Fruit fly (Drosophila melanogaster): ENCODE results near the gene Drep4.

The Drep4 gene

DNA sequence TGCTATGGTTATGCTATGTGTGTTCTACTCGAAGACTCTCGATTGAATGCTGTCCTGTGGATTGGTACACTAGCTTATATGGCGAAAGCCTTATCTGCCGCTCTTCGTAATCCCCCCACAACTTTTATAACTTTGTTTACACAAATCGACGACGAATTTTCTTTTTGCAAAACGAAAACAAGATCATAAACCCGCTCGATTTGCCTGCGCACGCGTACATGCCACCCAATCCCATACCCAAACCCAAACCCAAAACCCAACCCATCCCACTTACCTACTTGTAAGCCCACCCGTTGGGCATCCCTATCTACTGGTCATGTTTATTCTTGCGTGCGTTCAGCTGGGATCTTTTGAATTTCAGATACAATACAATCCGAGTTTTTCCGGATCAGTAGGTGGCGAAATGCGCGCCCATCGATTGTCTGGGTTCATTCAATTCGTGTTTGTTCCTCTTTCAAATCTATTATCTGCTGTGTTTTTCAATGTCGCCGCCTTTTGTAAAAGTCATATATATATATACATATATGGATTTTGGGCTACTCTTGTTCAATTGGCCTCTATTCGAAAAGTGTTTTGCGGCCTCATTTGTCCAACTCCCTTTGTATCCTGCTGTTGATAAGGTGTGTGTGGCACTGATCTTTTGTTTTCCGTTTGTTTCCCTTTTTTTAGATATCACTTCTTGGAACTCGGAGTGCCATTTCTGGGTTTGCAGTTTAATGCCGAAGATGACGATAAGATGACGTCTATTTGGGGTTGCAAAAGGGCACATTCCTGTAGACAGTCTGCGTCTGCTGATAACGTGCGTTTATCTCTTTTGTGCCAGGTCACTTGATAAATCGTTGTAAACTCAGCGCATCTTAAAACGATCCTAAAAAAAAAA, 51.4 kb downstream of the Drep4 start, which contains the start of gene Mabi:
Gene Mabi, minus strand, starts transcription at position 51 of the 880 bp plus-strand sequence.
- TF ChIP-seq sv (GFP tag; optimal IDR thresholded peaks at IDR 0.05) (no peak), Hr83 (GFP tag; optimal IDR thresholded peaks at IDR 0.05; ENCODE audit: poor library complexity, severe bottlenecking) (no peak), woc (GFP tag; optimal IDR thresholded peaks at IDR 0.05) (no peak), CG32264 (GFP tag; optimal IDR thresholded peaks at IDR 0.05) (no peak), Rel (GFP tag; optimal IDR thresholded peaks at IDR 0.05) (no peak), Rel (tag; optimal IDR thresholded peaks at IDR 0.05) (no peak), lola (GFP tag; optimal IDR thresholded peaks at IDR 0.05) (no peak), dsf (GFP tag; optimal IDR thresholded peaks at IDR 0.05; ENCODE audit: borderline replicate concordance) (no peak), Abd-B (GFP tag; optimal IDR thresholded peaks at IDR 0.05) (no peak), Vsx2 (GFP tag; optimal IDR thresholded peaks at IDR 0.05; ENCODE audit: partially characterized antibody) (no peak), CG9705 (GFP tag; optimal IDR thresholded peaks at IDR 0.05) (no peak), ey (GFP tag; optimal IDR thresholded peaks at IDR 0.05) (no peak), tai (GFP tag; optimal IDR thresholded peaks at IDR 0.05) (no peak)
